Worm (Caenorhabditis elegans): ENCODE data around the gene try-13.

Gene try-13

DNA sequence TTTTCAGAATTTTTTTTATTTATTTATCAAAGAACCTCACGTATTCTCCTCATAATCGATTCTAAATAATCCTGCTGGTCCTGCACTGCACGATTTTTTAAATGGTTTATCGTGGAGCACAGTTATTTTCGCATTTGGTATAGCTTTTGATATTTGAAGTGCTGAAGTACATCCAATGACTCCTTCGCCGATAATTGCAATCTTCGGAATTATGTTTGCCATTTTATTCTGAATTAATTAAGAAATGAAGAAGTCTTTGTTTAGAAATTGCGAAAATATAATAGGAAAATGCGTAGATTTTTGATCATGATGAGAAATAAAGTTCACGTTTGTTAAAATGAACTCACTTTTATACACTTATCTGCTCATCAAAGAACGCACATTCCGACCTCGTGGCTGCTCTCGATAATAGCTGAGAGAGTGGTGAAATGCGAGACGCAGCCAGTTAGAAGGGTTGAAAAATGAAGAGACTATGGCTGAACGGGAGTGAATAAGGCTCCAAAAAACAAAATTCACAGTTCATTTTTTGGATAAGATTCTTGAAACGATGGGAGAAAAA is 5.0 kb upstream of the try-13 start (continued):
- TF ChIP-seq T26A8.4 (GFP tag; IDR thresholded peaks at IDR 0.05): peak; percentile 11; the same call in 1 of the 2 replicates
- TF ChIP-seq nhr-237 (tag; optimal IDR thresholded peaks at IDR 0.05): no peak
- no peak for TF ChIP-seq nhr-25 (tag; optimal IDR thresholded peaks at IDR 0.05; ENCODE audit: borderline replicate concordance, insufficient read depth)
- peak in 1 of 2 experiments; percentile 68 for TF ChIP-seq lsy-2 (tag; optimal IDR thresholded peaks at IDR 0.05)
- TF ChIP-seq zfp-2 (tag; optimal IDR thresholded peaks at IDR 0.05): no peak
- no peak for TF ChIP-seq lim-7 (GFP tag; IDR thresholded peaks at IDR 0.05)
- peak; percentile 44 for TF ChIP-seq nhr-28 (tag; optimal IDR thresholded peaks at IDR 0.05)
- no peak for TF ChIP-seq madf-9 (GFP tag; conservative IDR thresholded peaks at IDR 0.05)
- TF ChIP-seq zfp-3 (GFP tag; conservative IDR thresholded peaks at IDR 0.05): 0 out of 2 replicates have a peak, but pooled peaks have one; percentile 28
- no peak for TF ChIP-seq ZK546.5 (tag; optimal IDR thresholded peaks at IDR 0.05)
- TF ChIP-seq skn-1 (tag; optimal IDR thresholded peaks at IDR 0.05): no peak
- TF ChIP-seq sdz-12 (GFP tag; optimal IDR thresholded peaks at IDR 0.05): no peak
- TF ChIP-seq ztf-11 (tag; optimal IDR thresholded peaks at IDR 0.05): no peak
- peak; percentile 35 for TF ChIP-seq mep-1 (tag; optimal IDR thresholded peaks at IDR 0.05)
- peak; percentile 63 for TF ChIP-seq mxl-3 (GFP tag; optimal IDR thresholded peaks at IDR 0.05)
- TF ChIP-seq ceh-32 (tag; optimal IDR thresholded peaks at IDR 0.05; ENCODE audit: poor library complexity): no peak
- TF ChIP-seq F49E8.2 (tag; optimal IDR thresholded peaks at IDR 0.05; ENCODE audit: borderline replicate concordance): no peak
- no peak for TF ChIP-seq unc-39 (tag; optimal IDR thresholded peaks at IDR 0.05)
- TF ChIP-seq fkh-10 (GFP tag; optimal IDR thresholded peaks at IDR 0.05): no peak
- TF ChIP-seq ceh-82 (tag; optimal IDR thresholded peaks at IDR 0.05): no peak
- no peak for TF ChIP-seq snpc-1.2 (GFP tag; IDR thresholded peaks at IDR 0.05)
- no peak for TF ChIP-seq aly-2 (tag; optimal IDR thresholded peaks at IDR 0.05)
- TF ChIP-seq lin-15B (tag; optimal IDR thresholded peaks at IDR 0.05): no peak
- TF ChIP-seq lin-38 (GFP tag; IDR thresholded peaks at IDR 0.05): no peak
- peak; percentile 28 for TF ChIP-seq nhr-6 (tag; optimal IDR thresholded peaks at IDR 0.05)
- TF ChIP-seq lin-1 (GFP tag; IDR thresholded peaks at IDR 0.05): no peak
- TF ChIP-seq hlh-30 (tag; optimal IDR thresholded peaks at IDR 0.05; ENCODE audit: insufficient read depth): peak; percentile 87
- TF ChIP-seq hif-1 (tag; optimal IDR thresholded peaks at IDR 0.05): peak in 1 of 2 experiments; percentile 10
- no peak for TF ChIP-seq lir-3 (tag; optimal IDR thresholded peaks at IDR 0.05)
- no peak for TF ChIP-seq nhr-42 (GFP tag; IDR thresholded peaks at IDR 0.05)
- TF ChIP-seq nhr-48 (tag; optimal IDR thresholded peaks at IDR 0.05): peak; percentile 56
- TF ChIP-seq attf-4 (tag; optimal IDR thresholded peaks at IDR 0.05): no peak
- no peak; the same call in 1 of the 2 replicates for TF ChIP-seq tra-1 (GFP tag; IDR thresholded peaks at IDR 0.05)
- TF ChIP-seq rbr-2 (tag; optimal IDR thresholded peaks at IDR 0.05): no peak
- TF ChIP-seq daf-12 (tag; optimal IDR thresholded peaks at IDR 0.05): no peak
- no peak for TF ChIP-seq tag-97 (GFP tag; IDR thresholded peaks at IDR 0.05)
- TF ChIP-seq F44E2.7 (GFP tag; IDR thresholded peaks at IDR 0.05): no peak
- TF ChIP-seq set-16 (GFP tag; IDR thresholded peaks at IDR 0.05): no peak
- no peak for TF ChIP-seq cey-2 (tag; optimal IDR thresholded peaks at IDR 0.05; ENCODE audit: borderline replicate concordance, insufficient read depth)
- no peak for TF ChIP-seq dmd-9 (GFP tag; IDR thresholded peaks at IDR 0.05)
- TF ChIP-seq dmd-6 (GFP tag; IDR thresholded peaks at IDR 0.05): peak; percentile 78
- no peak for TF ChIP-seq gei-8 (GFP tag; optimal IDR thresholded peaks at IDR 0.05)
- peak; percentile 38 for TF ChIP-seq mes-2 (tag; optimal IDR thresholded peaks at IDR 0.05; ENCODE audit: poor library complexity, severe bottlenecking)
- TF ChIP-seq Y105C5A.15 (GFP tag; IDR thresholded peaks at IDR 0.05): no peak
- no peak for TF ChIP-seq F26F4.8 (GFP tag; conservative IDR thresholded peaks at IDR 0.05)
- TF ChIP-seq daf-16 (GFP tag; optimal IDR thresholded peaks at IDR 0.05): no peak
- peak; percentile 62 for TF ChIP-seq daf-16 (tag; optimal IDR thresholded peaks at IDR 0.05)
- TF ChIP-seq dmd-8 (GFP tag; IDR thresholded peaks at IDR 0.05): no peak
- no peak for TF ChIP-seq ctbp-1 (GFP tag; IDR thresholded peaks at IDR 0.05)
- no peak for TF ChIP-seq php-3 (GFP tag; IDR thresholded peaks at IDR 0.05)
- no peak for TF ChIP-seq mdt-29 (GFP tag; IDR thresholded peaks at IDR 0.05)
